Worm (Caenorhabditis elegans) whole organism, L4 larva: Measurements from ENCODE around the gene ZC116.5.

Experiments used
- dpl-1 ChIP-seq: fragments of 150-350 bp; optimal IDR thresholded peaks from 2 replicates; lab custom pipeline; 2014; ENCODE audit warnings: missing biosample characterization, missing genetic modification reagents, missing genetic modification characterization
- egl-27 ChIP-seq: sonication (generic microtip); optimal IDR thresholded peaks from 3 replicates; lab custom pipeline; 2017; ENCODE audit warnings: missing biosample characterization, missing genetic modification reagents, missing genetic modification characterization
- lsy-2 ChIP-seq, 2 experiments: fragments of 150-350 bp in 1 of 2; sonication (generic microtip) in 1 of 2; optimal IDR thresholded peaks; 2 replicates each; lab custom pipeline; 2014 to 2017; ENCODE audit warnings: missing biosample characterization in 2 of 2, missing genetic modification characterization in 2 of 2

DNA sequence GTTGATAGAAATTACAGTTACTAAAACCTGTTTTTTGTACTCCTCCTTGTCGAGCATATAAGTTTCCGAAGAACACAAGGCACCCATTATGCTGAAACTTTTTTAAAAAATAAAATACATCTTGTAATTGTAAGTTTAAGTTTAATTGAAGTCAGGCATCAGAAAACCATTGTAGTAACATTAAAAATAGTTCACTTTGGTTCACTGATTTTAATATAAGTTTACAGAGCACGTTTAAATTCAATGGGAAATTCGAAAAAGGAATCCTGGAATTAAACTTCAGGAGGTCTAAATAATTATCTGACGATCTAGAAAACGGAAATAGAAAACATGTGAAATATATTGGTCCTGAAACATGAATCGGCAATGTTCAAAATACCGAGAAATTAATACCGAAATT, 31.6 kb upstream of the ZC116.5 start, which contains the start of gene gpa-8:
- TF ChIP-seq egl-27 (no peak), lsy-2 (tag; optimal IDR thresholded peaks at IDR 0.05; lab: Kevin White, UChicago) (no peak), dpl-1 (GFP tag; lab: Kevin White, UChicago) (no peak)
